Fruit fly (Drosophila melanogaster): ENCODE results near the gene cd.

DNA sequence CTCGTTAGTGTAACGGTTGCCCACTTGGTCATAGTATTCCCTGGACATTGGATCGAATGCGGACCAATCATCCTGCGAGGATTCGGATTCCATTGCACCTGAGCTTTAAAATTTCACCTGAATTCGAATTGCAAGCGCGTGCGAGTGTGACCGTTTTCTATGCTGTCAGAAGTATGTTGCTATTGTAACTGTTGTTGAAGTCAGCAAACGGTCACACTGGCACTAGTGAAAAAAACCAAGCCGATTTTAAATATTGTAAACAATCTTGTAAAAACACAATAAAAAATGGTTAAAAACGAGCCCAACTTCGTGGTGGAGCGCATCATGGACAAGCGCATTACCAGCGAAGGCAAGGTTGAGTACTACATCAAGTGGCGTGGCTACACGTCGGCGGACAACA, 50.7 kb downstream of the cd start, which contains the start of the genes vret and HP1c:
- TF ChIP-seq psq (GFP tag; optimal IDR thresholded peaks at IDR 0.05) (no peak), Hnf4 (GFP tag; optimal IDR thresholded peaks at IDR 0.05) (no peak), jim (GFP tag; optimal IDR thresholded peaks at IDR 0.05) (no peak), HLH106 (tag; optimal IDR thresholded peaks at IDR 0.05) (no peak), dl (GFP tag; optimal IDR thresholded peaks at IDR 0.05; ENCODE audit: insufficient read depth in 1 of 2, partially characterized antibody in 2 of 2) (no peak), usp (GFP tag; optimal IDR thresholded peaks at IDR 0.05) (no peak), CrebA (GFP tag; optimal IDR thresholded peaks at IDR 0.05; ENCODE audit: borderline replicate concordance) (no peak), GATAd (GFP tag; optimal IDR thresholded peaks at IDR 0.05) (no peak), br (GFP tag; optimal IDR thresholded peaks at IDR 0.05) (no peak), ey (GFP tag; optimal IDR thresholded peaks at IDR 0.05) (no peak)
